Worm (Caenorhabditis elegans) whole organism, L4 larva: ENCODE data around the gene F14B8.5.

Source experiments
- R02D3.7 ChIP-seq: fragments of 150-350 bp; sonication (generic microtip); optimal IDR thresholded peaks from 3 replicates; lab custom pipeline; 2014; ENCODE audit warnings: missing biosample characterization, missing genetic modification characterization
- T26A8.4 ChIP-seq: fragments of 200-800 bp; sonication (Bioruptor generic); IDR thresholded peaks from 2 replicates; pipeline ENCODE4 v1.3.6; 2022; ENCODE audit warnings: missing genetic modification characterization, missing compliant biosample characterization
- ama-1 ChIP-seq: fragments of 150-350 bp; optimal IDR thresholded peaks from 2 replicates; lab custom pipeline; 2014; ENCODE audit warnings: inconsistent platforms, mixed read lengths
- egl-27 ChIP-seq: sonication (generic microtip); optimal IDR thresholded peaks from 3 replicates; lab custom pipeline; 2017; ENCODE audit warnings: missing biosample characterization, missing genetic modification reagents, missing genetic modification characterization
- jun-1 ChIP-seq: fragments of 150-350 bp; optimal IDR thresholded peaks from 2 replicates; lab custom pipeline; 2014; ENCODE audit warnings: missing biosample characterization, missing genetic modification reagents, missing genetic modification characterization
- lin-39 ChIP-seq: fragments of 150-350 bp; optimal IDR thresholded peaks from 2 replicates; lab custom pipeline; 2014; ENCODE audit warnings: missing biosample characterization, missing genetic modification reagents, missing genetic modification characterization
- mxl-2 ChIP-seq: fragments of 200-800 bp; sonication (Bioruptor generic); conservative IDR thresholded peaks from 2 replicates; pipeline ENCODE4 v1.3.6; 2022; ENCODE audit warnings: missing genetic modification reagents, missing genetic modification characterization, missing compliant biosample characterization
- nhr-237 ChIP-seq: sonication (generic microtip); optimal IDR thresholded peaks from 2 replicates; lab custom pipeline; 2017; ENCODE audit warnings: missing biosample characterization, missing genetic modification characterization
- nhr-77 ChIP-seq: fragments of 150-350 bp; optimal IDR thresholded peaks from 2 replicates; lab custom pipeline; 2014; ENCODE audit warnings: missing biosample characterization, missing genetic modification characterization
- skn-1 ChIP-seq: fragments of 150-350 bp; optimal IDR thresholded peaks from 2 replicates; lab custom pipeline; 2014; ENCODE audit warnings: missing biosample characterization, missing genetic modification characterization
- snpc-4 ChIP-seq: fragments of 150-350 bp; optimal IDR thresholded peaks from 2 replicates; lab custom pipeline; 2014; ENCODE audit warnings: missing biosample characterization, missing genetic modification characterization
- unc-39 ChIP-seq: sonication (generic microtip); optimal IDR thresholded peaks from 2 replicates; lab custom pipeline; 2017; ENCODE audit warnings: missing biosample characterization, missing genetic modification characterization

DNA sequence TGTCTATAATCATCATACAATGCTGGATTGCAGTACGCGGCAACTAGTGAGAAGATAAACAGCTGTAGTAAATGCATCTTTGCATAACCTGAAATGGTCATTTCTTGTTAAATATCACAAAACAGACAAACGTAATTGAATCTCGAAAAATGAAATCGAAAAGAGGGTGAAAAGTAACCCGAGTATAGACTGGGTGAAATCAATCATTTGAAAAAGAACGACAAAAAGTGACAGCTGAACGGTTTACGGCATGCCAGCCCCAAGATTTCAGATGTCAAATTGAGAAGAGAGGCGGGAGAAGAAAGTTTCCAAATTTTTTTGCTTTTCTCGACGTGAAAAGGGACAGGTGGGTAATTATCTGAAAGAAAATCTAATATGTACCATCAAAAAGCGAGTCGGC is 28.7 kb downstream of the F14B8.5 start, which contains the start of gene F14B8.4:
- TF ChIP-seq unc-39 (tag; lab: Kevin White, UChicago) (no peak), snpc-4 (tag; lab: Kevin White, UChicago) (no peak), lin-39 (tag; lab: Kevin White, UChicago) (no peak), nhr-237 (no peak), egl-27 (tag; lab: Kevin White, UChicago) (no peak), T26A8.4 (GFP tag; lab: Robert Waterston, UW) (no peak), skn-1 (no peak), mxl-2 (GFP tag; lab: Robert Waterston, UW) (no peak), ama-1 (no peak), jun-1 (tag; lab: Kevin White, UChicago) (no peak), nhr-77 (tag; lab: Kevin White, UChicago) (no peak), R02D3.7 (tag; lab: Kevin White, UChicago) (no peak)
